Fruit fly (Drosophila melanogaster) whole organism, embryonic: ENCODE results near the gene CG15515.

Experiments
- CG12104 ChIP-seq: fragments of 200-800 bp; sonication (Bioruptor generic); optimal IDR thresholded peaks from 3 replicates; lab custom pipeline; 2016; ENCODE audit warnings: missing biosample characterization, missing genetic modification characterization
- CG12219 ChIP-seq: fragments of 200-800 bp; sonication (Bioruptor generic); optimal IDR thresholded peaks from 3 replicates; lab custom pipeline; 2018; ENCODE audit warnings: missing biosample characterization, mild to moderate bottlenecking, missing genetic modification characterization
- CG12659 ChIP-seq: fragments of 200-800 bp; sonication (Bioruptor generic); optimal IDR thresholded peaks from 3 replicates; lab custom pipeline; 2017; ENCODE audit warnings: mild to moderate bottlenecking, missing biosample characterization, missing genetic modification reagents, missing genetic modification characterization
- CG13894 ChIP-seq: fragments of 200-800 bp; sonication (Bioruptor generic); optimal IDR thresholded peaks from 3 replicates; lab custom pipeline; 2018; ENCODE audit warnings: missing biosample characterization, mild to moderate bottlenecking, missing genetic modification characterization, moderate library complexity
- CG16813 ChIP-seq: fragments of 200-800 bp; sonication (Bioruptor generic); IDR thresholded peaks from 3 replicates; pipeline ENCODE4 v1.3.6; 2022; ENCODE audit warnings: missing biosample characterization, missing genetic modification characterization; ENCODE audit not compliant: partially characterized antibody
- CG16815 ChIP-seq: fragments of 200-800 bp; sonication (Bioruptor generic); optimal IDR thresholded peaks from 3 replicates; lab custom pipeline; 2017; ENCODE audit warnings: missing biosample characterization, mild to moderate bottlenecking, missing genetic modification characterization
- CG17328 ChIP-seq: fragments of 200-800 bp; sonication (Bioruptor generic); IDR thresholded peaks from 2 replicates; pipeline ENCODE4 v1.3.6; 2022; ENCODE audit warnings: missing biosample characterization, missing genetic modification characterization
- CG2202 ChIP-seq: fragments of 200-800 bp; sonication (Bioruptor generic); optimal IDR thresholded peaks from 2 replicates; lab custom pipeline; 2018; ENCODE audit warnings: missing biosample characterization, mild to moderate bottlenecking, missing genetic modification characterization
- CG30403 ChIP-seq: fragments of 200-800 bp; sonication (Bioruptor generic); optimal IDR thresholded peaks from 3 replicates; lab custom pipeline; 2016; ENCODE audit warnings: missing biosample characterization, missing genetic modification characterization
- CG31224 ChIP-seq: fragments of 200-800 bp; sonication (Bioruptor generic); IDR thresholded peaks from 2 replicates; pipeline ENCODE4 v1.3.6; 2022; ENCODE audit warnings: missing biosample characterization, missing genetic modification characterization
- CG32532 ChIP-seq: fragments of 200-800 bp; sonication (Bioruptor generic); IDR thresholded peaks from 2 replicates; pipeline ENCODE4 v1.3.6; 2022; ENCODE audit warnings: missing biosample characterization, missing genetic modification characterization
- CG3847 ChIP-seq: fragments of 200-800 bp; sonication (Bioruptor generic); IDR thresholded peaks from 2 replicates; pipeline ENCODE4 v1.3.6; 2022; ENCODE audit warnings: missing biosample characterization, missing genetic modification characterization
- CG5180 ChIP-seq: fragments of 200-800 bp; sonication (Bioruptor generic); optimal IDR thresholded peaks from 3 replicates; lab custom pipeline; 2017; ENCODE audit warnings: missing biosample characterization, missing genetic modification characterization, mild to moderate bottlenecking, moderate library complexity, missing genetic modification reagents
- CG6175 ChIP-seq: fragments of 200-800 bp; sonication (Bioruptor generic); IDR thresholded peaks from 3 replicates; pipeline ENCODE4 v1.3.6; 2022; ENCODE audit warnings: missing biosample characterization, missing genetic modification characterization
- CG6254 ChIP-seq: fragments of 200-800 bp; sonication (Bioruptor generic); optimal IDR thresholded peaks from 3 replicates; lab custom pipeline; 2017; ENCODE audit warnings: mild to moderate bottlenecking, missing biosample characterization, missing genetic modification reagents, missing genetic modification characterization
- CG7839 ChIP-seq: fragments of 200-800 bp; sonication (Bioruptor generic); optimal IDR thresholded peaks from 3 replicates; lab custom pipeline; 2018; ENCODE audit warnings: missing biosample characterization, mild to moderate bottlenecking, missing genetic modification characterization, moderate library complexity
- CG8089 ChIP-seq: fragments of 200-800 bp; sonication (Bioruptor generic); optimal IDR thresholded peaks from 3 replicates; lab custom pipeline; 2016; ENCODE audit warnings: missing biosample characterization, missing genetic modification characterization
- CG8290 ChIP-seq, 3 experiments: fragments of 200-800 bp; sonication (Bioruptor generic); optimal IDR thresholded peaks; 2 replicates each; lab custom pipeline; 2016 to 2019; ENCODE audit warnings: missing biosample characterization in 3 of 3, missing genetic modification characterization in 3 of 3, mild to moderate bottlenecking in 2 of 3, moderate library complexity in 1 of 3
- CoRest ChIP-seq: fragments of 200-800 bp; sonication (Bioruptor generic); optimal IDR thresholded peaks from 3 replicates; lab custom pipeline; 2018; ENCODE audit warnings: missing biosample characterization, mild to moderate bottlenecking, missing genetic modification characterization, moderate library complexity
- Dfd ChIP-seq, 2 experiments: fragments of >200 bp; optimal IDR thresholded peaks; 2 replicates each; lab custom pipeline; 2017; ENCODE audit warnings: missing biosample characterization in 2 of 2, missing genetic modification characterization in 2 of 2
- Dp ChIP-seq: fragments of 200-800 bp; sonication (Bioruptor generic); optimal IDR thresholded peaks from 2 replicates; lab custom pipeline; 2018; ENCODE audit warnings: missing biosample characterization, mild to moderate bottlenecking, missing genetic modification characterization, moderate library complexity
- Fer3 ChIP-seq: fragments of 200-800 bp; sonication (Bioruptor generic); optimal IDR thresholded peaks from 2 replicates; lab custom pipeline; 2018; ENCODE audit warnings: missing biosample characterization, mild to moderate bottlenecking, missing genetic modification characterization, moderate library complexity
- Lhr ChIP-seq: fragments of 200-800 bp; sonication (Bioruptor generic); optimal IDR thresholded peaks from 3 replicates; lab custom pipeline; 2017; ENCODE audit warnings: mild to moderate bottlenecking, missing biosample characterization, missing genetic modification reagents, missing genetic modification characterization
- MTF-1 ChIP-seq: fragments of 200-800 bp; sonication (Bioruptor generic); optimal IDR thresholded peaks from 2 replicates; lab custom pipeline; 2018; ENCODE audit warnings: missing biosample characterization, mild to moderate bottlenecking, missing genetic modification characterization, borderline replicate concordance
- Myb ChIP-seq: fragments of 200-800 bp; sonication (Bioruptor generic); optimal IDR thresholded peaks from 2 replicates; lab custom pipeline; 2016; ENCODE audit warnings: missing biosample characterization, missing genetic modification characterization
- Ptx1 ChIP-seq: fragments of 200-800 bp; sonication (Bioruptor generic); IDR thresholded peaks from 2 replicates; pipeline ENCODE4 v1.3.6; 2022; ENCODE audit warnings: missing biosample characterization, missing genetic modification characterization
- Sox102F ChIP-seq: fragments of 200-800 bp; sonication (Bioruptor generic); optimal IDR thresholded peaks from 2 replicates; lab custom pipeline; 2018; ENCODE audit warnings: missing biosample characterization, mild to moderate bottlenecking, missing genetic modification characterization, moderate library complexity
- Sry-δ ChIP-seq: fragments of 200-800 bp; sonication (Bioruptor generic); optimal IDR thresholded peaks from 2 replicates; lab custom pipeline; 2016; ENCODE audit warnings: missing biosample characterization, missing genetic modification characterization
- bab2 ChIP-seq: fragments of 200-800 bp; sonication (Bioruptor generic); optimal IDR thresholded peaks from 2 replicates; lab custom pipeline; 2016; ENCODE audit warnings: missing biosample characterization, missing genetic modification characterization
- bbx ChIP-seq: fragments of 200-800 bp; sonication (Bioruptor generic); IDR thresholded peaks from 2 replicates; pipeline ENCODE4 v1.3.6; 2022; ENCODE audit warnings: missing biosample characterization, missing genetic modification characterization; ENCODE audit not compliant: partially characterized antibody
- cas ChIP-seq: fragments of 200-800 bp; sonication (Bioruptor generic); IDR thresholded peaks from 2 replicates; pipeline ENCODE4 v1.3.6; 2022; ENCODE audit warnings: missing biosample characterization, missing genetic modification characterization
- cg ChIP-seq: fragments of 200-800 bp; sonication (Bioruptor generic); optimal IDR thresholded peaks from 3 replicates; lab custom pipeline; 2019; ENCODE audit warnings: missing biosample characterization, mild to moderate bottlenecking, missing genetic modification characterization, moderate library complexity
- chinmo ChIP-seq: fragments of 200-800 bp; sonication (Bioruptor generic); IDR thresholded peaks from 4 replicates; pipeline ENCODE4 v1.3.6; 2022; ENCODE audit warnings: missing biosample characterization, missing genetic modification characterization; ENCODE audit not compliant: partially characterized antibody
- chn ChIP-seq: fragments of 200-800 bp; sonication (Bioruptor generic); optimal IDR thresholded peaks from 2 replicates; lab custom pipeline; 2016; ENCODE audit warnings: missing biosample characterization, missing genetic modification characterization
- dan ChIP-seq: fragments of 200-800 bp; sonication (Bioruptor generic); IDR thresholded peaks from 2 replicates; pipeline ENCODE4 v1.3.6; 2022; ENCODE audit warnings: missing biosample characterization, missing genetic modification characterization
- danr ChIP-seq: fragments of 200-800 bp; sonication (Bioruptor generic); IDR thresholded peaks from 2 replicates; pipeline ENCODE4 v1.3.6; 2022; ENCODE audit warnings: missing biosample characterization, missing genetic modification characterization
- exex ChIP-seq: fragments of 200-800 bp; sonication (Bioruptor generic); optimal IDR thresholded peaks from 4 replicates; lab custom pipeline; 2018; ENCODE audit warnings: missing biosample characterization, mild to moderate bottlenecking, missing genetic modification characterization, moderate library complexity
- jumu ChIP-seq: fragments of 200-800 bp; sonication (Bioruptor generic); optimal IDR thresholded peaks from 3 replicates; lab custom pipeline; 2016; ENCODE audit warnings: missing biosample characterization, missing genetic modification characterization
- kni ChIP-seq: fragments of 200-800 bp; sonication (Bioruptor generic); optimal IDR thresholded peaks from 3 replicates; lab custom pipeline; 2017; ENCODE audit warnings: mild to moderate bottlenecking, missing biosample characterization, missing genetic modification reagents, missing genetic modification characterization
- oc ChIP-seq: fragments of 200-800 bp; sonication (Bioruptor generic); optimal IDR thresholded peaks from 2 replicates; lab custom pipeline; 2018; ENCODE audit warnings: missing biosample characterization, mild to moderate bottlenecking, missing genetic modification characterization, moderate library complexity
- p53 ChIP-seq: fragments of 200-800 bp; sonication (Bioruptor generic); optimal IDR thresholded peaks from 2 replicates; lab custom pipeline; 2016; ENCODE audit warnings: missing biosample characterization, missing genetic modification characterization
- pfk ChIP-seq: fragments of 200-800 bp; sonication (Bioruptor generic); optimal IDR thresholded peaks from 2 replicates; lab custom pipeline; 2018; ENCODE audit warnings: missing biosample characterization, mild to moderate bottlenecking, missing genetic modification characterization, moderate library complexity
- pita ChIP-seq: fragments of 200-800 bp; sonication (Bioruptor generic); optimal IDR thresholded peaks from 2 replicates; lab custom pipeline; 2017; ENCODE audit warnings: missing biosample characterization, mild to moderate bottlenecking, missing genetic modification characterization
- scrt ChIP-seq: fragments of 200-800 bp; sonication (Bioruptor generic); optimal IDR thresholded peaks from 2 replicates; lab custom pipeline; 2018; ENCODE audit warnings: missing biosample characterization, mild to moderate bottlenecking, missing genetic modification characterization, moderate library complexity
- slou ChIP-seq: fragments of 200-800 bp; sonication (Bioruptor generic); optimal IDR thresholded peaks from 3 replicates; lab custom pipeline; 2016; ENCODE audit warnings: missing biosample characterization, missing genetic modification characterization
- tap ChIP-seq: fragments of 200-800 bp; optimal IDR thresholded peaks from 3 replicates; lab custom pipeline; 2019; ENCODE audit warnings: missing biosample characterization, mild to moderate bottlenecking, missing genetic modification characterization, moderate library complexity
- tio ChIP-seq: fragments of 200-800 bp; sonication (Bioruptor generic); optimal IDR thresholded peaks from 2 replicates; lab custom pipeline; 2017; ENCODE audit warnings: missing biosample characterization, missing genetic modification characterization, inconsistent platforms
- z ChIP-seq: fragments of 200-800 bp; sonication (Bioruptor generic); IDR thresholded peaks from 3 replicates; pipeline ENCODE4 v1.3.6; 2022; ENCODE audit warnings: missing biosample characterization, missing genetic modification characterization
- zen ChIP-seq: fragments of 200-800 bp; sonication (Bioruptor generic); optimal IDR thresholded peaks from 3 replicates; lab custom pipeline; 2018; ENCODE audit warnings: missing biosample characterization, mild to moderate bottlenecking, missing genetic modification characterization, moderate library complexity

Gene CG15515

DNA sequence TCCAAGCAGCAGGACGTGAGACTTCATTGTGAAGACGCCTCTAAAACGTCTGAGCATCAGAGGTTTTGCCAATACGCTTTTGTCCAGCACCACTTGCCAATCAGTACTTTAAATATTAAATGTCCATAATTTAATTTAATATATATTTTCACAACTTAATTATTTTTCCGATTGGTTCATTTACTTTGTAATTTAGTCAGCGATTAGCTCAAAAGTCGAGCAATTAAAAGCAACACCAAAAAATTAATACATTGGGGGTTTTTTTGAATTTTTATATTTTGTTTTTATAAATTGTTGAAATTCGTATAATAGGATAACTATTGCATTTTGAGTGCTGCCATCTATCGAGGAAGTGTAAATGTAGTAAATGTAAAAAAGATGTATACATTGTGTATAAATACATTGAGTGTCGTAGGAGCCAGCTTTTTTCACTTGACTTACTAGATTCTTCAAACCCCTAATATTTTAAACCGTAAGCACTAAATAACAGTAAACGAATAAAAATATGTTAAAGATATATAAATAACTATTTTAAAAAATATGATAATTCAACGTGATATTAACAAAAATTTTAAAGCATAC lies 1.4 kb upstream of the CG15515 start, which contains the start of gene CG15517 (continued):
- peak; percentile 45 for TF ChIP-seq CoRest (tag; lab: Kevin White, UChicago)
- peak; percentile 2 for TF ChIP-seq Dp (GFP tag; lab: Kevin White, UChicago)
- TF ChIP-seq CG6175, result no peak
- TF ChIP-seq Dfd (GFP tag; optimal IDR thresholded peaks at IDR 0.05; lab: Kevin White, UChicago), result no peak
- peak; percentile 3 for TF ChIP-seq CG13894 (tag; lab: Kevin White, UChicago)
- peak; percentile 9 for TF ChIP-seq CG30403 (GFP tag; lab: Kevin White, UChicago)
- TF ChIP-seq p53 (GFP tag; lab: Kevin White, UChicago), result no peak
- peak; percentile 35 for TF ChIP-seq zen
- peak; percentile 58 for TF ChIP-seq CG16813 (GFP tag; lab: Robert Waterston, UW)
- TF ChIP-seq cg (GFP tag; lab: Kevin White, UChicago), result peak; percentile 2
- no peak for TF ChIP-seq CG8290 (GFP tag; optimal IDR thresholded peaks at IDR 0.05; lab: Kevin White, UChicago)
- no peak for TF ChIP-seq CG8290 (tag; optimal IDR thresholded peaks at IDR 0.05; lab: Kevin White, UChicago)
- TF ChIP-seq CG8089 (GFP tag; lab: Kevin White, UChicago), result no peak
- 0 out of 2 replicates have a peak, but pooled peaks have one; percentile 9 for TF ChIP-seq CG3847 (GFP tag; lab: Robert Waterston, UW)
- no peak for TF ChIP-seq jumu (GFP tag; lab: Kevin White, UChicago)
- no peak for TF ChIP-seq z (GFP tag; lab: Robert Waterston, UW)
- TF ChIP-seq pita (GFP tag; lab: Kevin White, UChicago), result peak; percentile 3
- no peak for TF ChIP-seq danr (GFP tag; lab: Robert Waterston, UW)
- TF ChIP-seq exex (tag; lab: Kevin White, UChicago), result no peak
- TF ChIP-seq chinmo (GFP tag; lab: Robert Waterston, UW), result peak; percentile 66; the same call in 1 of the 4 replicates
- TF ChIP-seq tio (GFP tag; lab: Kevin White, UChicago), result no peak
- TF ChIP-seq CG12219 (GFP tag; lab: Kevin White, UChicago), result no peak
- no peak for TF ChIP-seq slou (GFP tag; lab: Kevin White, UChicago)
- TF ChIP-seq dan (GFP tag; lab: Robert Waterston, UW), result no peak
- peak; percentile 38; the same call in 1 of the 2 replicates for TF ChIP-seq CG32532
- peak; percentile 29 for TF ChIP-seq Lhr (GFP tag; lab: Kevin White, UChicago)
- no peak for TF ChIP-seq CG2202 (tag; lab: Kevin White, UChicago)
- peak; percentile 43; the same call in 1 of the 2 replicates for TF ChIP-seq Ptx1 (GFP tag; lab: Robert Waterston, UW)
- no peak for TF ChIP-seq bbx (GFP tag; lab: Robert Waterston, UW)
- TF ChIP-seq oc (tag; lab: Kevin White, UChicago), result no peak
- TF ChIP-seq CG5180 (GFP tag; lab: Kevin White, UChicago), result no peak
- peak; percentile 0 for TF ChIP-seq Myb (GFP tag; lab: Kevin White, UChicago)
- no peak for TF ChIP-seq CG16815 (GFP tag; lab: Kevin White, UChicago)
- no peak for TF ChIP-seq CG6254 (GFP tag; lab: Kevin White, UChicago)
- TF ChIP-seq Sry-δ (GFP tag; lab: Kevin White, UChicago), result no peak
- no peak for TF ChIP-seq tap (tag; lab: Kevin White, UChicago)
- TF ChIP-seq CG7839, result peak; percentile 38
- 0 out of 2 replicates have a peak, but pooled peaks have one; percentile 6 for TF ChIP-seq CG31224 (GFP tag; lab: Robert Waterston, UW)
- TF ChIP-seq MTF-1 (GFP tag; lab: Kevin White, UChicago), result no peak
- no peak for TF ChIP-seq bab2
- no peak for TF ChIP-seq cas (GFP tag; lab: Robert Waterston, UW)
- TF ChIP-seq kni (GFP tag; lab: Kevin White, UChicago), result no peak
- TF ChIP-seq Sox102F (GFP tag; lab: Kevin White, UChicago), result peak; percentile 6
- no peak for TF ChIP-seq chn (GFP tag; lab: Kevin White, UChicago)
- no peak for TF ChIP-seq CG12104 (GFP tag; lab: Kevin White, UChicago)
- TF ChIP-seq pfk (GFP tag; lab: Kevin White, UChicago), result no peak
- no peak for TF ChIP-seq CG17328 (GFP tag; lab: Robert Waterston, UW)
- peak; percentile 17 for TF ChIP-seq CG12659
- peak; percentile 17 for TF ChIP-seq Fer3 (tag; lab: Kevin White, UChicago)
- TF ChIP-seq scrt (GFP tag; lab: Kevin White, UChicago), result no peak
